Worm (Caenorhabditis elegans) whole organism, early embryonic: ENCODE results near the gene frpr-7.
"Not testable (repeated sequence)": the region's sequence is repeated elsewhere in the genome, so short reads cannot be mapped to it uniquely, and the experiment has no call there.

Source experiments
- pes-1 ChIP-seq: fragments of 200-800 bp; sonication (Bioruptor generic); IDR thresholded peaks from 2 replicates; pipeline ENCODE4 v1.3.6; 2022; ENCODE audit warnings: missing genetic modification reagents, missing genetic modification characterization, missing compliant biosample characterization
- tbx-11 ChIP-seq: fragments of 200-800 bp; sonication (Bioruptor generic); IDR thresholded peaks from 2 replicates; pipeline ENCODE4 v1.3.6; 2022; ENCODE audit warnings: missing genetic modification characterization, missing compliant biosample characterization

ce11 chrX:17550755-17551154 lies 28.9 kb downstream of the frpr-7 start, which contains the start of gene hlh-28:
- not testable (repeated sequence) for TF ChIP-seq tbx-11, pes-1 (GFP tag; lab: Robert Waterston, UW)
